Worm (Caenorhabditis elegans) whole organism, L3 larva: Measurements from ENCODE around the gene M7.7.

Experiments
- lin-15B ChIP-seq: fragments of 150-350 bp; optimal IDR thresholded peaks from 2 replicates; lab custom pipeline; 2014; ENCODE audit warnings: missing biosample characterization, missing genetic modification characterization
- pha-4 ChIP-seq: fragments of 150-350 bp; optimal IDR thresholded peaks from 2 replicates; lab custom pipeline; 2014; ENCODE audit warnings: missing biosample characterization, missing genetic modification reagents, missing genetic modification characterization
- ztf-11 ChIP-seq: fragments of 150-350 bp; optimal IDR thresholded peaks from 2 replicates; lab custom pipeline; 2014; ENCODE audit warnings: missing biosample characterization, missing genetic modification characterization

ce11 chrIV:11125604-11126003, 36.0 kb downstream of the M7.7 start:
- TF ChIP-seq pha-4 (no peak), ztf-11 (tag; lab: Kevin White, UChicago) (no peak), lin-15B (tag; lab: Kevin White, UChicago) (no peak)
